Fruit fly (Drosophila melanogaster) Kc167 (cell line): ENCODE results near the gene SCCRO.

Experiments
- Myc ChIP-seq: fragments of >200 bp; optimal IDR thresholded peaks from 2 replicates; lab custom pipeline; 2017; ENCODE audit warnings: missing external identifiers
- Sin3A ChIP-seq: fragments of >200 bp; optimal IDR thresholded peaks from 2 replicates; lab custom pipeline; 2018; ENCODE audit warnings: missing external identifiers
- h ChIP-seq: fragments of >200 bp; optimal IDR thresholded peaks from 3 replicates; lab custom pipeline; 2018; ENCODE audit warnings: missing external identifiers
- psq ChIP-seq: fragments of >200 bp; optimal IDR thresholded peaks from 2 replicates; lab custom pipeline; 2017; ENCODE audit warnings: missing external identifiers

- no peak for TF ChIP-seq Myc (lab: Kevin White, UChicago)
- TF ChIP-seq Sin3A (lab: Kevin White, UChicago), result no peak
- no peak for TF ChIP-seq psq
- TF ChIP-seq h (lab: Kevin White, UChicago), result no peak
Measured at dm6 chr3L:15592536-15593260, 29.5 kb downstream of the SCCRO start.
